Fruit fly (Drosophila melanogaster) whole organism, wandering third instar larva: ENCODE data around the gene CG4596.

Experiments
- Abd-B ChIP-seq: fragments of >200 bp; optimal IDR thresholded peaks from 2 replicates; lab custom pipeline; 2017; ENCODE audit warnings: missing biosample characterization, missing genetic modification characterization
- CG32264 ChIP-seq: fragments of 200-800 bp; sonication (Bioruptor generic); optimal IDR thresholded peaks from 2 replicates; lab custom pipeline; 2016; ENCODE audit warnings: missing biosample characterization, missing genetic modification characterization
- CG9705 ChIP-seq: fragments of 200-800 bp; sonication (Bioruptor generic); optimal IDR thresholded peaks from 2 replicates; lab custom pipeline; 2018; ENCODE audit warnings: missing biosample characterization, mild to moderate bottlenecking, missing genetic modification characterization
- CrebA ChIP-seq: fragments of 200-800 bp; sonication (Bioruptor generic); optimal IDR thresholded peaks from 2 replicates; lab custom pipeline; 2016; ENCODE audit warnings: missing biosample characterization, mild to moderate bottlenecking, missing genetic modification characterization, borderline replicate concordance
- Dfd ChIP-seq: fragments of >200 bp; optimal IDR thresholded peaks from 2 replicates; lab custom pipeline; 2017; ENCODE audit warnings: missing biosample characterization, missing genetic modification characterization
- Dif ChIP-seq: fragments of 200-275, 200-300 bp; sonication (Bioruptor generic); optimal IDR thresholded peaks from 2 replicates; lab custom pipeline; 2018; ENCODE audit warnings: missing biosample characterization, missing genetic modification characterization; ENCODE audit not compliant: partially characterized antibody
- GATAd ChIP-seq: sonication (Bioruptor generic); optimal IDR thresholded peaks from 2 replicates; lab custom pipeline; 2016; ENCODE audit warnings: missing biosample characterization, missing genetic modification characterization
- HLH106 ChIP-seq: fragments of 200-800 bp; optimal IDR thresholded peaks from 3 replicates; lab custom pipeline; 2019; ENCODE audit warnings: missing biosample characterization, mild to moderate bottlenecking, missing genetic modification characterization, moderate library complexity
- Hnf4 ChIP-seq: fragments of 200-800 bp; sonication (Bioruptor generic); optimal IDR thresholded peaks from 2 replicates; lab custom pipeline; 2016; ENCODE audit warnings: missing biosample characterization, mild to moderate bottlenecking, missing genetic modification characterization
- Hr78 ChIP-seq: fragments of >200 bp; optimal IDR thresholded peaks from 2 replicates; lab custom pipeline; 2017; ENCODE audit warnings: missing biosample characterization, missing genetic modification characterization
- Hr83 ChIP-seq: fragments of 200-300 bp; sonication (Bioruptor generic); optimal IDR thresholded peaks from 2 replicates; lab custom pipeline; 2016; ENCODE audit warnings: missing biosample characterization, mild to moderate bottlenecking, missing genetic modification characterization, moderate library complexity; ENCODE audit not compliant: poor library complexity, severe bottlenecking
- Jra ChIP-seq: sonication (Bioruptor generic); optimal IDR thresholded peaks from 2 replicates; lab custom pipeline; 2016; ENCODE audit warnings: missing biosample characterization, missing genetic modification characterization
- Mio ChIP-seq: sonication (Bioruptor generic); optimal IDR thresholded peaks from 2 replicates; lab custom pipeline; 2016; ENCODE audit warnings: missing biosample characterization, missing genetic modification characterization
- Myc ChIP-seq: fragments of >200 bp; optimal IDR thresholded peaks from 2 replicates; lab custom pipeline; 2017
- N ChIP-seq: fragments of >200 bp; optimal IDR thresholded peaks from 2 replicates; lab custom pipeline; 2018; ENCODE audit warnings: missing biosample characterization, missing external identifiers, missing genetic modification characterization
- OdsH ChIP-seq: fragments of 200-800 bp; sonication (Bioruptor generic); optimal IDR thresholded peaks from 2 replicates; lab custom pipeline; 2016; ENCODE audit warnings: missing biosample characterization, mild to moderate bottlenecking, missing genetic modification characterization
- Rel ChIP-seq, 2 experiments: fragments of 200-800 bp; sonication (Bioruptor generic) in 1 of 2; optimal IDR thresholded peaks; 2 replicates in 1 of 2; 3 replicates in 1 of 2; lab custom pipeline; 2016 to 2019; ENCODE audit warnings: mild to moderate bottlenecking in 2 of 2, missing biosample characterization in 2 of 2, missing genetic modification characterization in 2 of 2, moderate library complexity in 1 of 2
- Sp1 ChIP-seq: fragments of 200-800 bp; sonication (Bioruptor generic); optimal IDR thresholded peaks from 3 replicates; lab custom pipeline; 2019; ENCODE audit warnings: missing biosample characterization, mild to moderate bottlenecking, missing genetic modification characterization, moderate library complexity
- Vsx2 ChIP-seq: fragments of 200-300, 225-300 bp; sonication (Bioruptor generic); optimal IDR thresholded peaks from 2 replicates; lab custom pipeline; 2018; ENCODE audit warnings: missing biosample characterization, missing genetic modification characterization; ENCODE audit not compliant: partially characterized antibody
- br ChIP-seq: fragments of 200-800 bp; sonication (Bioruptor generic); optimal IDR thresholded peaks from 2 replicates; lab custom pipeline; 2016; ENCODE audit warnings: missing biosample characterization, missing genetic modification characterization
- brk ChIP-seq: fragments of 200-800 bp; sonication (Bioruptor generic); optimal IDR thresholded peaks from 2 replicates; lab custom pipeline; 2016; ENCODE audit warnings: missing biosample characterization, mild to moderate bottlenecking, missing genetic modification characterization
- dl ChIP-seq, 2 experiments: fragments of 175-275, 200-275 bp in 1 of 2; fragments of 200-275 bp in 1 of 2; sonication (Bioruptor generic); optimal IDR thresholded peaks; lab custom pipeline; 2018; ENCODE audit warnings: mild to moderate bottlenecking in 2 of 2, missing biosample characterization in 2 of 2, missing genetic modification characterization in 2 of 2, moderate library complexity in 2 of 2; ENCODE audit not compliant: partially characterized antibody in 2 of 2, insufficient read depth in 1 of 2
- dmrt93B ChIP-seq: fragments of 200-800 bp; sonication (Bioruptor generic); optimal IDR thresholded peaks from 2 replicates; lab custom pipeline; 2018; ENCODE audit warnings: missing biosample characterization, mild to moderate bottlenecking, missing genetic modification characterization
- dsf ChIP-seq: sonication (Bioruptor generic); optimal IDR thresholded peaks from 2 replicates; lab custom pipeline; 2016; ENCODE audit warnings: missing biosample characterization, missing genetic modification characterization, borderline replicate concordance
- ey ChIP-seq: fragments of 200-800 bp; sonication (Bioruptor generic); optimal IDR thresholded peaks from 2 replicates; lab custom pipeline; 2016; ENCODE audit warnings: missing biosample characterization, missing genetic modification characterization
- foxo ChIP-seq, 2 experiments: fragments of 200-800 bp; sonication (Bioruptor generic); optimal IDR thresholded peaks; 2 replicates in 1 of 2; 3 replicates in 1 of 2; lab custom pipeline; 2016 to 2017; ENCODE audit warnings: missing biosample characterization in 2 of 2, missing genetic modification characterization in 2 of 2
- fru ChIP-seq: fragments of 200-800 bp; sonication (Bioruptor generic); optimal IDR thresholded peaks from 3 replicates; lab custom pipeline; 2016; ENCODE audit warnings: missing biosample characterization, mild to moderate bottlenecking, missing genetic modification characterization
- h ChIP-seq: fragments of 200-800 bp; sonication (Bioruptor generic); optimal IDR thresholded peaks from 3 replicates; lab custom pipeline; 2016; ENCODE audit warnings: missing biosample characterization, mild to moderate bottlenecking, missing genetic modification characterization
- jim ChIP-seq: fragments of 175-275, 200-325 bp; sonication (Bioruptor generic); optimal IDR thresholded peaks from 2 replicates; lab custom pipeline; 2016; ENCODE audit warnings: missing biosample characterization, mild to moderate bottlenecking, missing genetic modification characterization
- lola ChIP-seq: fragments of >200 bp; optimal IDR thresholded peaks from 2 replicates; lab custom pipeline; 2017; ENCODE audit warnings: missing biosample characterization, missing genetic modification characterization
- pan ChIP-seq: fragments of >200 bp; optimal IDR thresholded peaks from 2 replicates; lab custom pipeline; 2017
- psq ChIP-seq: fragments of 200-800 bp; sonication (Bioruptor generic); optimal IDR thresholded peaks from 3 replicates; lab custom pipeline; 2017; ENCODE audit warnings: missing biosample characterization, mild to moderate bottlenecking, missing genetic modification characterization, moderate library complexity
- rgr ChIP-seq: fragments of 200-800 bp; sonication (Bioruptor generic); optimal IDR thresholded peaks from 3 replicates; lab custom pipeline; 2016; ENCODE audit warnings: missing biosample characterization, mild to moderate bottlenecking, missing genetic modification characterization
- sage ChIP-seq: fragments of 200-800 bp; sonication (Bioruptor generic); optimal IDR thresholded peaks from 2 replicates; lab custom pipeline; 2016; ENCODE audit warnings: missing biosample characterization, mild to moderate bottlenecking, missing genetic modification characterization
- sv ChIP-seq: fragments of 200-800 bp; sonication (Bioruptor generic); optimal IDR thresholded peaks from 3 replicates; lab custom pipeline; 2016; ENCODE audit warnings: missing biosample characterization, missing genetic modification characterization
- tai ChIP-seq: sonication (Bioruptor generic); optimal IDR thresholded peaks from 2 replicates; lab custom pipeline; 2016; ENCODE audit warnings: missing biosample characterization, missing genetic modification characterization
- usp ChIP-seq: fragments of >200 bp; optimal IDR thresholded peaks from 2 replicates; lab custom pipeline; 2017; ENCODE audit warnings: missing biosample characterization, missing genetic modification characterization
- woc ChIP-seq: sonication (Bioruptor generic); optimal IDR thresholded peaks from 2 replicates; lab custom pipeline; 2016; ENCODE audit warnings: missing biosample characterization, mild to moderate bottlenecking, missing genetic modification characterization

Gene CG4596

DNA sequence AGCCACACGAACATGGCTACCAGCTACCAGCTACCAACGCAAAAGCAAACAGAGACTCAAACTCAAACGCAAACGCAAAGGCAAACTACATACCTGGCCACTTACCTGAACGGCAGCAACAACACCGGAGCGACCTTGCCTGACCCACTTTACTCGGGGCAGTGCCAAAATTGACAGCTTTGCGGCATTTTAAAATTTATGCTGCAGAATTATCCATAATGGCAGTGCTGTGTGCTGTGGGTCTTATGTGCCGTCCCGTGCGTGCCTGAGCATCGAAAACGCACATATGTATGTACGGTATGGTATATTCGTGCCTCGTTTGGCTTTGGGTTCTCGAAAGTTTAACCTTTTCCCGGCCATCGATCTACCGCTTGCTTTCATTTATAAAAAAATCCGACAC, 44.1 kb upstream of the CG4596 start:
- TF ChIP-seq Rel (GFP tag; optimal IDR thresholded peaks at IDR 0.05; lab: Kevin White, UChicago) (peak; percentile 8), Rel (tag; optimal IDR thresholded peaks at IDR 0.05; lab: Kevin White, UChicago) (no peak), fru (no peak)
- TF ChIP-seq, all 38 proteins: peak for 1

DNA sequence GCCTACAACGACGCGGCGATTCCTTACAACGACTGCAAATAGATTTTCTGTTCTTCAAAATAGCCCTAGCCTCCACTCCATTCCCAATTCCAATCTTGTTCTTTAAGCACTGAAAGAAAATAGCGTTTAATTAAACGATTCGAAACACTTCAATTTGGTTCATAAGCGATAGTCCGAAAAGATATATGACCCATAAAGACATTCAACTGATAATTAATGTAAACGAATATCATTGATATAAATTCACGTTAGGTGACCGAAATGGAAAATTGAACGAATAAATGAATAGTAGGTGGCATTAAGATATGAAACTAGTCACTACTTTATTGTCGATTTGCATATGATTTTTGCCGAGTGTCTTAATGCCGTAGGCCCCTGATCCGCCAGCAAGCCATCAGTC, 43.1 kb upstream of the CG4596 start:
- TF ChIP-seq Vsx2: no peak
- no peak for TF ChIP-seq GATAd (GFP tag; lab: Kevin White, UChicago)
- TF ChIP-seq Abd-B (GFP tag; lab: Kevin White, UChicago): no peak

- TF ChIP-seq foxo (GFP tag; optimal IDR thresholded peaks at IDR 0.05; lab: Kevin White, UChicago): peak in 1 of 2 experiments; percentile 47
- peak; percentile 7 for TF ChIP-seq HLH106 (tag; lab: Kevin White, UChicago)
- no peak for TF ChIP-seq psq (GFP tag; lab: Kevin White, UChicago)
- TF ChIP-seq fru: peak; percentile 34
- no peak for TF ChIP-seq ey
- TF ChIP-seq dmrt93B (GFP tag; lab: Kevin White, UChicago): peak; percentile 9
- peak; percentile 47 for TF ChIP-seq h
- no peak for TF ChIP-seq CrebA (GFP tag; lab: Kevin White, UChicago)
These were observed 40.2 kb upstream of the CG4596 start for dm6 chr3R:10832526-10833165.

DNA sequence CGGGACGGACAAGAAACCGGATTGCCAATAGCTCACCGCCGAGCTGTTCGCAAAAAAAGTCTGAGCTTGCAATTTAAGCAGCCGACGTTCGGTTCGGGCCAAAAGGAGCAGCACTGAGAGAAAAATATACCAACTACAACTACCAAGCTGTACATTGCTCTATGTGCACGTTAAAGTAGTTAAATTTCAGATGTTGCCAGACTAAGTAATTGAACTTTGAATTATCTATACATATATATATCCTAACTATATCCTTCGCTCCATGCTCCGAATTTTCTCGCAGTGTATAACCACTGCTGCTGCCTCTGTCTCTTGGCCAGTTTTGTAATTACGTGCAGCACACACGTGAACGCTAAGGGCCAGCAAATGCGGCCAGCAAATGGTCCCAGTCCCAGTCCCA, 37.9 kb upstream of the CG4596 start:
- TF ChIP-seq fru (peak; percentile 96), br (GFP tag; lab: Kevin White, UChicago) (peak; percentile 94), psq (GFP tag; lab: Kevin White, UChicago) (peak; percentile 92), foxo (GFP tag; optimal IDR thresholded peaks at IDR 0.05; lab: Kevin White, UChicago) (peak; percentile 67 to 97), N (no peak), Rel (GFP tag; optimal IDR thresholded peaks at IDR 0.05; lab: Kevin White, UChicago) (peak; percentile 90), Rel (tag; optimal IDR thresholded peaks at IDR 0.05; lab: Kevin White, UChicago) (peak; percentile 70), GATAd (GFP tag; lab: Kevin White, UChicago) (no peak), Sp1 (GFP tag; lab: Kevin White, UChicago) (peak; percentile 97), sv (GFP tag; lab: Kevin White, UChicago) (no peak), CrebA (GFP tag; lab: Kevin White, UChicago) (peak; percentile 89), tai (GFP tag; lab: Kevin White, UChicago) (peak; percentile 75), Hnf4 (peak; percentile 90), jim (no peak), sage (peak; percentile 95), woc (GFP tag; lab: Kevin White, UChicago) (peak; percentile 92), Abd-B (GFP tag; lab: Kevin White, UChicago) (no peak), Dfd (GFP tag; lab: Kevin White, UChicago) (no peak), rgr (GFP tag; lab: Kevin White, UChicago) (peak; percentile 95), CG32264 (GFP tag; lab: Kevin White, UChicago) (peak; percentile 86), Jra (GFP tag; lab: Kevin White, UChicago) (peak; percentile 79), ey (peak; percentile 90), lola (GFP tag; lab: Kevin White, UChicago) (no peak), h (peak; percentile 97), Myc (no peak), HLH106 (tag; lab: Kevin White, UChicago) (peak; percentile 96), CG9705 (peak; percentile 90), Vsx2 (peak; percentile 6), dsf (GFP tag; lab: Kevin White, UChicago) (peak; percentile 57), pan (lab: Kevin White, UChicago) (no peak), Hr83 (GFP tag; lab: Kevin White, UChicago) (peak; percentile 63), OdsH (GFP tag; lab: Kevin White, UChicago) (peak; percentile 96), Hr78 (GFP tag; lab: Kevin White, UChicago) (no peak), usp (GFP tag; lab: Kevin White, UChicago) (no peak), dmrt93B (GFP tag; lab: Kevin White, UChicago) (peak; percentile 89), Dif (GFP tag; lab: Kevin White, UChicago) (no peak), Mio (GFP tag; lab: Kevin White, UChicago) (no peak), brk (GFP tag; lab: Kevin White, UChicago) (peak; percentile 95), dl (GFP tag; optimal IDR thresholded peaks at IDR 0.05; lab: Kevin White, UChicago; ENCODE audit: insufficient read depth in 1 of 2, partially characterized antibody in 2 of 2) (no peak)
